Fruit fly (Drosophila melanogaster) whole organism, embryonic: ENCODE results near the gene CG3097.
A peak's percentile ranks its signal among the peaks of the same experiment; 100 is the strongest.

Source experiments
- Atf-2 ChIP-seq: fragments of 200-800 bp; sonication (Bioruptor generic); optimal IDR thresholded peaks from 2 replicates; lab custom pipeline; 2016; ENCODE audit warnings: missing biosample characterization, missing genetic modification characterization
- CG1024 ChIP-seq: fragments of 200-800 bp; sonication (Bioruptor generic); IDR thresholded peaks from 2 replicates; pipeline ENCODE4 v1.3.6; 2022; ENCODE audit warnings: missing biosample characterization, missing genetic modification characterization
- CG10543 ChIP-seq: fragments of 200-800 bp; sonication (Bioruptor generic); optimal IDR thresholded peaks from 3 replicates; lab custom pipeline; 2017; ENCODE audit warnings: missing biosample characterization, mild to moderate bottlenecking, missing genetic modification characterization, moderate library complexity
- CG10654 ChIP-seq: fragments of 200-800 bp; sonication (Bioruptor generic); optimal IDR thresholded peaks from 2 replicates; lab custom pipeline; 2016; ENCODE audit warnings: missing biosample characterization, missing genetic modification characterization
- CG12219 ChIP-seq: fragments of 200-800 bp; sonication (Bioruptor generic); optimal IDR thresholded peaks from 3 replicates; lab custom pipeline; 2018; ENCODE audit warnings: missing biosample characterization, mild to moderate bottlenecking, missing genetic modification characterization
- CG12659 ChIP-seq: fragments of 200-800 bp; sonication (Bioruptor generic); optimal IDR thresholded peaks from 3 replicates; lab custom pipeline; 2017; ENCODE audit warnings: mild to moderate bottlenecking, missing biosample characterization, missing genetic modification reagents, missing genetic modification characterization
- CG12942 ChIP-seq: fragments of 200-800 bp; sonication (Bioruptor generic); optimal IDR thresholded peaks from 3 replicates; lab custom pipeline; 2016; ENCODE audit warnings: missing biosample characterization, missing genetic modification characterization
- CG15601 ChIP-seq: fragments of 200-800 bp; sonication (Bioruptor generic); optimal IDR thresholded peaks from 3 replicates; lab custom pipeline; 2019; ENCODE audit warnings: missing biosample characterization, mild to moderate bottlenecking, missing genetic modification characterization, moderate library complexity
- CG1647 ChIP-seq: fragments of 200-800 bp; sonication (Bioruptor generic); optimal IDR thresholded peaks from 3 replicates; lab custom pipeline; 2016; ENCODE audit warnings: missing biosample characterization, missing genetic modification characterization
- CG16779 ChIP-seq: fragments of 200-800 bp; sonication (Bioruptor generic); IDR thresholded peaks from 2 replicates; pipeline ENCODE4 v1.3.6; 2022; ENCODE audit warnings: missing biosample characterization, missing genetic modification characterization
- CG18011 ChIP-seq: fragments of 200-800 bp; sonication (Bioruptor generic); optimal IDR thresholded peaks from 2 replicates; lab custom pipeline; 2017; ENCODE audit warnings: missing biosample characterization, missing genetic modification characterization, mild to moderate bottlenecking, moderate library complexity, missing genotype
- CG3838 ChIP-seq: fragments of 200-800 bp; sonication (Bioruptor generic); optimal IDR thresholded peaks from 3 replicates; lab custom pipeline; 2016; ENCODE audit warnings: missing biosample characterization, missing genetic modification characterization
- CG7987 ChIP-seq: fragments of 200-800 bp; sonication (Bioruptor generic); optimal IDR thresholded peaks from 2 replicates; lab custom pipeline; 2018; ENCODE audit warnings: missing biosample characterization, mild to moderate bottlenecking, missing genetic modification characterization, moderate library complexity
- CG9932 ChIP-seq: fragments of 200-800 bp; sonication (Bioruptor generic); IDR thresholded peaks from 2 replicates; pipeline ENCODE4 v1.3.6; 2022; ENCODE audit warnings: missing biosample characterization, missing genetic modification characterization
- Dbx ChIP-seq: fragments of 200-800 bp; sonication (Bioruptor generic); IDR thresholded peaks from 3 replicates; pipeline ENCODE4 v1.3.6; 2022; ENCODE audit warnings: missing biosample characterization, missing genetic modification characterization
- Hr3 ChIP-seq: fragments of 200-800 bp; sonication (Bioruptor generic); optimal IDR thresholded peaks from 3 replicates; lab custom pipeline; 2016; ENCODE audit warnings: missing biosample characterization, missing genetic modification characterization
- Kr ChIP-seq: fragments of 200-800 bp; sonication (Bioruptor generic); optimal IDR thresholded peaks from 2 replicates; lab custom pipeline; 2017; ENCODE audit warnings: missing biosample characterization, mild to moderate bottlenecking, missing genetic modification characterization
- MESR4 ChIP-seq: fragments of 200-800 bp; sonication (Bioruptor generic); optimal IDR thresholded peaks from 2 replicates; lab custom pipeline; 2018; ENCODE audit warnings: missing biosample characterization, mild to moderate bottlenecking, missing genetic modification characterization, moderate library complexity
- Meics ChIP-seq: fragments of 200-800 bp; sonication (Bioruptor generic); optimal IDR thresholded peaks from 2 replicates; lab custom pipeline; 2017; ENCODE audit warnings: missing biosample characterization, mild to moderate bottlenecking, missing genetic modification characterization
- NFAT ChIP-seq: fragments of 200-800 bp; sonication (Bioruptor generic); IDR thresholded peaks from 2 replicates; pipeline ENCODE4 v1.3.6; 2022; ENCODE audit warnings: missing biosample characterization, missing genetic modification characterization
- Scr ChIP-seq: fragments of 200-800 bp; sonication (Bioruptor generic); IDR thresholded peaks from 2 replicates; pipeline ENCODE4 v1.3.6; 2022; ENCODE audit warnings: missing biosample characterization, missing genetic modification characterization; ENCODE audit not compliant: partially characterized antibody
- Trl ChIP-seq, 3 experiments: fragments of >200 bp in 2 of 3; fragments of 200-800 bp in 1 of 3; sonication (Bioruptor generic) in 1 of 3; optimal IDR thresholded peaks; 2 replicates in 1 of 3; 3 replicates in 2 of 3; lab custom pipeline; 2016 to 2017; ENCODE audit warnings: missing biosample characterization in 1 of 3, missing genetic modification characterization in 1 of 3
- YL-1 ChIP-seq: fragments of 200-800 bp; sonication (Bioruptor generic); optimal IDR thresholded peaks from 3 replicates; lab custom pipeline; 2017; ENCODE audit warnings: missing biosample characterization, mild to moderate bottlenecking, missing genetic modification characterization
- ap ChIP-seq: fragments of 200-800 bp; sonication (Bioruptor generic); IDR thresholded peaks from 2 replicates; pipeline ENCODE4 v1.3.6; 2022; ENCODE audit warnings: missing biosample characterization, missing genetic modification characterization
- bcd ChIP-seq: fragments of 200-800 bp; sonication (Bioruptor generic); optimal IDR thresholded peaks from 2 replicates; lab custom pipeline; 2017; ENCODE audit warnings: missing biosample characterization, mild to moderate bottlenecking, missing genetic modification characterization
- chn ChIP-seq: fragments of 200-800 bp; sonication (Bioruptor generic); optimal IDR thresholded peaks from 2 replicates; lab custom pipeline; 2016; ENCODE audit warnings: missing biosample characterization, missing genetic modification characterization
- ci ChIP-seq: fragments of 200-800 bp; sonication (Bioruptor generic); IDR thresholded peaks from 3 replicates; pipeline ENCODE4 v1.3.6; 2022; ENCODE audit warnings: missing biosample characterization, missing genetic modification characterization
- crol ChIP-seq: fragments of 200-800 bp; sonication (Bioruptor generic); IDR thresholded peaks from 2 replicates; pipeline ENCODE4 v1.3.6; 2022; ENCODE audit warnings: missing biosample characterization, missing genetic modification characterization
- danr ChIP-seq: fragments of 200-800 bp; sonication (Bioruptor generic); IDR thresholded peaks from 2 replicates; pipeline ENCODE4 v1.3.6; 2022; ENCODE audit warnings: missing biosample characterization, missing genetic modification characterization
- dimm ChIP-seq: fragments of 200-800 bp; sonication (Bioruptor generic); IDR thresholded peaks from 2 replicates; pipeline ENCODE4 v1.3.6; 2022; ENCODE audit warnings: missing biosample characterization, missing genetic modification characterization
- ewg ChIP-seq: fragments of 200-800 bp; sonication (Bioruptor generic); optimal IDR thresholded peaks from 3 replicates; lab custom pipeline; 2017; ENCODE audit warnings: mild to moderate bottlenecking, missing biosample characterization, missing genetic modification reagents, missing genetic modification characterization
- exex ChIP-seq: fragments of 200-800 bp; sonication (Bioruptor generic); optimal IDR thresholded peaks from 4 replicates; lab custom pipeline; 2018; ENCODE audit warnings: missing biosample characterization, mild to moderate bottlenecking, missing genetic modification characterization, moderate library complexity
- fu2 ChIP-seq: fragments of 200-800 bp; sonication (Bioruptor generic); optimal IDR thresholded peaks from 2 replicates; lab custom pipeline; 2016; ENCODE audit warnings: missing biosample characterization, missing genetic modification characterization
- hkb ChIP-seq, 2 experiments: fragments of 200-800 bp in 1 of 2; fragments of >200 bp in 1 of 2; sonication (Bioruptor generic) in 1 of 2; IDR thresholded peaks in 1 of 2; optimal IDR thresholded peaks in 1 of 2; 2 replicates each; pipeline versions ENCODE4 v1.3.6 to Lab custom; 2017 to 2022; ENCODE audit warnings: missing biosample characterization in 1 of 2, missing genetic modification characterization in 1 of 2
- hth ChIP-seq: fragments of >200 bp; optimal IDR thresholded peaks from 2 replicates; lab custom pipeline; 2017; ENCODE audit warnings: inconsistent platforms
- ind ChIP-seq: fragments of 200-800 bp; sonication (Bioruptor generic); optimal IDR thresholded peaks from 3 replicates; lab custom pipeline; 2016; ENCODE audit warnings: missing biosample characterization, missing genetic modification characterization
- klu ChIP-seq: fragments of 200-800 bp; sonication (Bioruptor generic); IDR thresholded peaks from 2 replicates; pipeline ENCODE4 v1.3.6; 2022; ENCODE audit warnings: missing biosample characterization, missing genetic modification characterization
- pan ChIP-seq, 4 experiments: fragments of >200 bp in 3 of 4; fragments of 200-800 bp in 1 of 4; sonication (Bioruptor generic) in 1 of 4; optimal IDR thresholded peaks in 3 of 4; IDR thresholded peaks in 1 of 4; 2 replicates each; pipeline versions ENCODE4 v1.3.6 to Lab custom; 2017 to 2022; ENCODE audit warnings: missing biosample characterization in 2 of 4, missing genetic modification characterization in 2 of 4, mixed read lengths in 1 of 4
- pita ChIP-seq: fragments of 200-800 bp; sonication (Bioruptor generic); optimal IDR thresholded peaks from 2 replicates; lab custom pipeline; 2017; ENCODE audit warnings: missing biosample characterization, mild to moderate bottlenecking, missing genetic modification characterization
- rib ChIP-seq: fragments of 200-800 bp; sonication (Bioruptor generic); IDR thresholded peaks from 2 replicates; pipeline ENCODE4 v1.3.6; 2022; ENCODE audit warnings: missing biosample characterization, missing genetic modification characterization
- slbo ChIP-seq: fragments of 200-800 bp; sonication (Bioruptor generic); IDR thresholded peaks from 2 replicates; pipeline ENCODE4 v1.3.6; 2022; ENCODE audit warnings: missing biosample characterization, missing genetic modification characterization
- stc ChIP-seq: fragments of 200-800 bp; sonication (Bioruptor generic); IDR thresholded peaks from 2 replicates; pipeline ENCODE4 v1.3.6; 2022; ENCODE audit warnings: missing biosample characterization, missing genetic modification characterization
- trh ChIP-seq: fragments of 200-800 bp; sonication (Bioruptor generic); optimal IDR thresholded peaks from 2 replicates; lab custom pipeline; 2016; ENCODE audit warnings: missing biosample characterization, missing genetic modification characterization
- unc-4 ChIP-seq: fragments of 200-800 bp; sonication (Bioruptor generic); IDR thresholded peaks from 2 replicates; pipeline ENCODE4 v1.3.6; 2022; ENCODE audit warnings: missing biosample characterization, missing genetic modification characterization; ENCODE audit not compliant: partially characterized antibody
- vvl ChIP-seq: fragments of 200-800 bp; sonication (Bioruptor generic); IDR thresholded peaks from 2 replicates; pipeline ENCODE4 v1.3.6; 2022; ENCODE audit warnings: missing biosample characterization, missing genetic modification characterization
- zen ChIP-seq: fragments of 200-800 bp; sonication (Bioruptor generic); optimal IDR thresholded peaks from 3 replicates; lab custom pipeline; 2018; ENCODE audit warnings: missing biosample characterization, mild to moderate bottlenecking, missing genetic modification characterization, moderate library complexity
- zen2 ChIP-seq: fragments of 200-800 bp; sonication (Bioruptor generic); IDR thresholded peaks from 3 replicates; pipeline ENCODE4 v1.3.6; 2022; ENCODE audit warnings: missing biosample characterization, missing genetic modification characterization; ENCODE audit not compliant: partially characterized antibody
- zfh1 ChIP-seq: fragments of 200-800 bp; sonication (Bioruptor generic); IDR thresholded peaks from 3 replicates; pipeline ENCODE4 v1.3.6; 2022; ENCODE audit warnings: missing biosample characterization, missing genetic modification characterization

Gene CG3097

dm6 chrX:5735268-5735941 lies 35.2 kb downstream of the CG3097 start (continued):
- 0 out of 2 replicates have a peak, but pooled peaks have one; percentile 32 for TF ChIP-seq klu
- TF ChIP-seq CG7987, result no peak
- peak; percentile 58 for TF ChIP-seq chn (GFP tag; lab: Kevin White, UChicago)
- peak; percentile 26 for TF ChIP-seq fu2 (GFP tag; lab: Kevin White, UChicago)
- TF ChIP-seq CG15601 (tag; lab: Kevin White, UChicago), result peak; percentile 62
- TF ChIP-seq MESR4 (GFP tag; lab: Kevin White, UChicago), result no peak
- peak; percentile 55 for TF ChIP-seq CG12942 (GFP tag; lab: Kevin White, UChicago)
- TF ChIP-seq ap (GFP tag; lab: Robert Waterston, UW), result peak; percentile 70
- TF ChIP-seq ind, result peak; percentile 77
- TF ChIP-seq hkb (optimal IDR thresholded peaks at IDR 0.05; lab: Kevin White, UChicago), result no peak
- TF ChIP-seq hkb (GFP tag; IDR thresholded peaks at IDR 0.05; lab: Robert Waterston, UW), result peak; percentile 76
- TF ChIP-seq stc (GFP tag; lab: Robert Waterston, UW), result peak; percentile 81
- peak; percentile 48 for TF ChIP-seq CG10654 (GFP tag; lab: Kevin White, UChicago)
- TF ChIP-seq CG18011 (GFP tag; lab: Kevin White, UChicago), result peak; percentile 7
- no peak for TF ChIP-seq pan (optimal IDR thresholded peaks at IDR 0.05; lab: Kevin White, UChicago)
- TF ChIP-seq pan (GFP tag; optimal IDR thresholded peaks at IDR 0.05 in 1 of 2, IDR thresholded peaks at IDR 0.05 in 1 of 2), result peak in 1 of 2 experiments; percentile 82
- peak; percentile 47 for TF ChIP-seq ewg (GFP tag; lab: Kevin White, UChicago)
- TF ChIP-seq ci (GFP tag; lab: Robert Waterston, UW), result peak; percentile 90
- TF ChIP-seq slbo, result peak; percentile 90
- no peak for TF ChIP-seq Kr (GFP tag; lab: Kevin White, UChicago)
- peak; percentile 18 for TF ChIP-seq bcd
- peak; percentile 10 for TF ChIP-seq exex
- no peak for TF ChIP-seq Trl (optimal IDR thresholded peaks at IDR 0.05; lab: Kevin White, UChicago)
- peak; percentile 49 for TF ChIP-seq Trl (GFP tag; optimal IDR thresholded peaks at IDR 0.05; lab: Kevin White, UChicago)
- TF ChIP-seq rib (GFP tag; lab: Robert Waterston, UW), result 0 out of 2 replicates have a peak, but pooled peaks have one; percentile 47
- peak; percentile 72 for TF ChIP-seq dimm (GFP tag; lab: Robert Waterston, UW)
- TF ChIP-seq vvl, result peak; percentile 84
- TF ChIP-seq CG16779, result peak; percentile 69; the same call in 1 of the 2 replicates
- peak; percentile 51 for TF ChIP-seq CG12219 (GFP tag; lab: Kevin White, UChicago)
- peak; percentile 82; the same call in 2 of the 3 replicates for TF ChIP-seq zfh1
- TF ChIP-seq CG10543 (GFP tag; lab: Kevin White, UChicago), result peak; percentile 27
- TF ChIP-seq pita (GFP tag; lab: Kevin White, UChicago), result no peak
- no peak for TF ChIP-seq unc-4 (GFP tag; lab: Robert Waterston, UW)
- no peak for TF ChIP-seq YL-1 (GFP tag; lab: Kevin White, UChicago)
- TF ChIP-seq CG1024 (GFP tag; lab: Robert Waterston, UW), result peak; percentile 48; the same call in 1 of the 2 replicates
- TF ChIP-seq zen2 (GFP tag; lab: Robert Waterston, UW), result no peak
- TF ChIP-seq CG9932 (GFP tag; lab: Robert Waterston, UW), result peak; percentile 73
- peak; percentile 29 for TF ChIP-seq CG1647 (GFP tag; lab: Kevin White, UChicago)
- peak; percentile 43 for TF ChIP-seq Atf-2 (GFP tag; lab: Kevin White, UChicago)
- TF ChIP-seq crol (GFP tag; lab: Robert Waterston, UW), result peak; percentile 29; the same call in 1 of the 2 replicates
- peak; percentile 56 for TF ChIP-seq Meics (GFP tag; lab: Kevin White, UChicago)
- peak; percentile 71 for TF ChIP-seq Hr3 (GFP tag; lab: Kevin White, UChicago)
- TF ChIP-seq trh (GFP tag; lab: Kevin White, UChicago), result no peak
- TF ChIP-seq zen (tag; lab: Kevin White, UChicago), result peak; percentile 43
- TF ChIP-seq NFAT (GFP tag; lab: Robert Waterston, UW), result peak; percentile 43
- TF ChIP-seq hth, result no peak
- peak; percentile 62 for TF ChIP-seq CG12659 (GFP tag; lab: Kevin White, UChicago)
- TF ChIP-seq CG3838 (GFP tag; lab: Kevin White, UChicago), result peak; percentile 19
- no peak for TF ChIP-seq danr
- TF ChIP-seq Dbx (GFP tag; lab: Robert Waterston, UW), result peak; percentile 63; the same call in 2 of the 3 replicates
- no peak for TF ChIP-seq Scr (GFP tag; lab: Robert Waterston, UW)
